Worm (Caenorhabditis elegans): Measurements from ENCODE around the gene Y71H10B.1.

Y71H10B.1 gene

DNA sequence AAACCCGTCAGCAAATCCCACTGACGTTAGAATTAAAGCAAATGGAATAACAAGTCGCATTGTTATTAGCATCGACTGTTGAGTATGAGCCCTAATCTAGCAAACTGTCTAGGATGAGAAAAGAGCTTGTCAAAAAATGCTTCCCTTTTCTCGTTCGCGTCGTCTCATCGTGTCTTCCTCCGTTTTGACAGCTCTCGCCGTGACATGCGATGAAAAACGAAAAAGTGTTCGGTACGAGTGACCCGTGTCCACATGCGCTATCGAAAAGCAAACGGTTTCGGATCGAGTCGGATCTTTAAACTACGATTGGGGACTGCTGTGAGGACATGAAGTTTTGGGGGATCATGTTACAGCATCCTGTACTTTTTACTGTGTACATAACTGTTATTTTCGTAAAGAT lies 22.3 kb upstream of the Y71H10B.1 start, which contains the start of gene comt-1:
TSS of gene comt-1 (minus strand) at position 101 of the 400 bp plus-strand sequence.
- TF ChIP-seq syd-9 (tag; optimal IDR thresholded peaks at IDR 0.05) = no peak
- no peak for TF ChIP-seq ttx-3 (tag; optimal IDR thresholded peaks at IDR 0.05)
- TF ChIP-seq fax-1 (tag; optimal IDR thresholded peaks at IDR 0.05) = no peak
- no peak for TF ChIP-seq pha-4 (tag; optimal IDR thresholded peaks at IDR 0.05)
- TF ChIP-seq hlh-15 (tag; optimal IDR thresholded peaks at IDR 0.05) = no peak
- TF ChIP-seq ceh-34 (tag; optimal IDR thresholded peaks at IDR 0.05) = no peak
- TF ChIP-seq hlh-6 (tag; optimal IDR thresholded peaks at IDR 0.05) = no peak
- TF ChIP-seq pat-9 (tag; optimal IDR thresholded peaks at IDR 0.05) = no peak
- no peak for TF ChIP-seq ceh-30 (tag; optimal IDR thresholded peaks at IDR 0.05)
- TF ChIP-seq ceh-9 (tag; optimal IDR thresholded peaks at IDR 0.05) = no peak
- no peak for TF ChIP-seq lin-11 (tag; optimal IDR thresholded peaks at IDR 0.05)
- no peak for TF ChIP-seq lim-6 (tag; optimal IDR thresholded peaks at IDR 0.05)
- no peak for TF ChIP-seq F13H6.1 (tag; optimal IDR thresholded peaks at IDR 0.05)
- no peak for TF ChIP-seq ceh-48 (tag; optimal IDR thresholded peaks at IDR 0.05)
- no peak for TF ChIP-seq unc-42 (tag; optimal IDR thresholded peaks at IDR 0.05)
- no peak for TF ChIP-seq K02D7.2 (tag; optimal IDR thresholded peaks at IDR 0.05)
- TF ChIP-seq tbx-2 (tag; optimal IDR thresholded peaks at IDR 0.05) = no peak
- no peak for TF ChIP-seq eyg-1 (tag; optimal IDR thresholded peaks at IDR 0.05)
- no peak for TF ChIP-seq tbx-7 (tag; optimal IDR thresholded peaks at IDR 0.05)

ce11 chrX:2858380-2858779 lies 18.3 kb upstream of the Y71H10B.1 start:
- no peak for TF ChIP-seq C38D4.7 (GFP tag; optimal IDR thresholded peaks at IDR 0.05)
- TF ChIP-seq sox-2 (GFP tag; IDR thresholded peaks at IDR 0.05) = no peak
- TF ChIP-seq unc-42 (tag; optimal IDR thresholded peaks at IDR 0.05) = no peak
- TF ChIP-seq hlh-30 (tag; optimal IDR thresholded peaks at IDR 0.05; ENCODE audit: insufficient read depth) = peak; percentile 30
- no peak for TF ChIP-seq pqm-1 (tag; optimal IDR thresholded peaks at IDR 0.05)
- no peak for TF ChIP-seq eyg-1 (tag; optimal IDR thresholded peaks at IDR 0.05)
- no peak for TF ChIP-seq ceh-48 (tag; optimal IDR thresholded peaks at IDR 0.05)
- no peak for TF ChIP-seq hlh-8 (tag; optimal IDR thresholded peaks at IDR 0.05)
- TF ChIP-seq pat-9 (tag; optimal IDR thresholded peaks at IDR 0.05) = no peak

DNA sequence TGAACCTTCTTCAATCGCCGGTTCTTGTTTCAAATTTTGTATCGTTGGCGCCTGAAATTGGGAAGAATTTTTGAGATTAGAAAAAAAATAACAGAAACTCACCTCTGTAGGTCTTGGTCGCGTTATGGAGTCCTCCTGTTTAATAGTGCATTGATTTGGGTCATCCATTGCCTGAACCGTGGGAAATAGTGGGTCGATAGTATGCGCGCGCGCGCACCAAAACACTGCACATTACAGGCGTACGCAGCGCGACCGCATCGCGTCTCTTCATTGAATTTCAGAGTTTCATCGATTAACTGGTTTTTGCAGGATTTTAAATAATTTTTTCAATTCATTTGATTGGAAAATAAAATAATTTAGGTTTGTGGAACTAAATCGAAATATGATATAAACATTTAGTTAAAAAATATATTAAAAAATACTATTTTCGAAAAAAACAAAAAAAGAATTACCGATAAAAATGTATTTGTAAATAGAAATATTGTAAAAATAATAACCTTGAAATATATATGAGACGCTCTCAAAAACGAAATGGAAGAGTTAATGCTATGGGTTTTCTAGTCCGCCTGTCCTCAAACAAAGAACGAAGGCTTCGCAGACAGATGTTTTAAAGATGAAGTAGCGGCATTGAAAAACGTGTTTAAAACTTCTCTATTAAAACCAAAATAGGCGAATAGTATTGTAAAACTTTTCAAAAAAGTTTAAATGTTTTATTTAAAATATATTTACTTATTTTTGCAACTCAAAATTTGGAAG lies 17.2 kb upstream of the Y71H10B.1 start, which contains the start of gene tra-4:
TSS of gene tra-4 (minus strand) at position 534 of the 756 bp plus-strand sequence.
- TF ChIP-seq rnt-1 (tag; optimal IDR thresholded peaks at IDR 0.05) (no peak), fkh-10 (GFP tag; optimal IDR thresholded peaks at IDR 0.05) (no peak), zip-5 (tag; optimal IDR thresholded peaks at IDR 0.05) (no peak), ceh-2 (tag; optimal IDR thresholded peaks at IDR 0.05) (no peak), unc-55 (GFP tag; optimal IDR thresholded peaks at IDR 0.05) (no peak), pat-9 (tag; optimal IDR thresholded peaks at IDR 0.05) (no peak), tbx-7 (tag; optimal IDR thresholded peaks at IDR 0.05) (no peak), ceh-31 (tag; optimal IDR thresholded peaks at IDR 0.05) (peak; percentile 17), hlh-30 (tag; optimal IDR thresholded peaks at IDR 0.05; ENCODE audit: insufficient read depth) (no peak)

ce11 chrX:2853963-2854362 lies 13.9 kb upstream of the Y71H10B.1 start:
- TF ChIP-seq nhr-232 (tag; optimal IDR thresholded peaks at IDR 0.05) (no peak), unc-42 (tag; optimal IDR thresholded peaks at IDR 0.05) (no peak), pqm-1 (tag; optimal IDR thresholded peaks at IDR 0.05) (no peak), unc-55 (GFP tag; optimal IDR thresholded peaks at IDR 0.05) (no peak), ceh-31 (tag; optimal IDR thresholded peaks at IDR 0.05) (no peak), nhr-11 (tag; optimal IDR thresholded peaks at IDR 0.05) (no peak), sdc-2 (tag; optimal IDR thresholded peaks at IDR 0.05) (no peak), F13H6.1 (tag; optimal IDR thresholded peaks at IDR 0.05) (no peak), ets-4 (tag; optimal IDR thresholded peaks at IDR 0.05) (no peak), syd-9 (tag; optimal IDR thresholded peaks at IDR 0.05) (no peak), elt-2 (tag; optimal IDR thresholded peaks at IDR 0.05) (no peak), pax-1 (tag; optimal IDR thresholded peaks at IDR 0.05) (no peak), ceh-22 (tag; optimal IDR thresholded peaks at IDR 0.05) (no peak), ceh-24 (tag; optimal IDR thresholded peaks at IDR 0.05) (no peak), hlh-13 (GFP tag; optimal IDR thresholded peaks at IDR 0.05) (no peak)
